Worm (Caenorhabditis elegans): ENCODE measurements around the gene ZK637.12.

DNA sequence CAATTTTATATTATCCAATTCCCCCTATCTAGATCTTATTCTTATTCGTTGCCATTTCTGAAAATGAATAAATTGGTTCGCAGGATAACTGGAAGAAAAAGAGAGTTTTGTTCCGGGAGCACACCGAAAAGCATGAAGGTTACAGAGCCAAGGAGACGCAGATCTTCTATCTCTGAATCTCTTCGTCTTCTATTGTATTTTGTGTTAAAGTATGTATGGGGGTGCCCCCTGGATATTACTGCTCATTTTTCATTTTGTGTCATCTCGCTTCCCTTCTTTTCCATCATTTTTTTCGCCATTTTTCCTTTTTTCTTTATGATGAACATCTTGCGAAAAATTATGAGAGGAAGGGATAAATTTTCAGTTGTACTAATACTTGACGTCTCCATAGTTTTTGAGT lies 9.7 kb downstream of the ZK637.12 start:
- TF ChIP-seq elt-3 (tag; optimal IDR thresholded peaks at IDR 0.05) (no peak), ces-1 (GFP tag; optimal IDR thresholded peaks at IDR 0.05) (no peak), nhr-237 (tag; optimal IDR thresholded peaks at IDR 0.05) (no peak)

All from whole organism, mixed stage, embryonic.